Worm (Caenorhabditis elegans): ENCODE data around the gene mom-1.

ce11 chrX:6341513-6341912 is 48.6 kb downstream of the mom-1 start, which contains the start of gene C03B1.7:
- TF ChIP-seq lin-39 (tag; optimal IDR thresholded peaks at IDR 0.05) (no peak), nhr-11 (tag; optimal IDR thresholded peaks at IDR 0.05) (no peak), snpc-4 (tag; optimal IDR thresholded peaks at IDR 0.05) (no peak), nhr-76 (tag; optimal IDR thresholded peaks at IDR 0.05) (no peak), nhr-25 (tag; optimal IDR thresholded peaks at IDR 0.05) (no peak), ceh-9 (tag; optimal IDR thresholded peaks at IDR 0.05) (no peak), skn-1 (tag; optimal IDR thresholded peaks at IDR 0.05) (no peak), egl-27 (tag; optimal IDR thresholded peaks at IDR 0.05) (no peak), ceh-82 (tag; optimal IDR thresholded peaks at IDR 0.05) (no peak), nhr-77 (tag; optimal IDR thresholded peaks at IDR 0.05) (no peak), pqm-1 (tag; optimal IDR thresholded peaks at IDR 0.05) (no peak), ceh-16 (tag; optimal IDR thresholded peaks at IDR 0.05) (no peak), ama-1 (optimal IDR thresholded peaks at IDR 0.05) (no peak), unc-62 (GFP tag; optimal IDR thresholded peaks at IDR 0.05) (no peak)
